Worm (Caenorhabditis elegans) whole organism, L2 larva: ENCODE results near the gene F31F7.2.

Experiments used
- C34F6.9 ChIP-seq: fragments of 150-350 bp; optimal IDR thresholded peaks from 2 replicates; lab custom pipeline; 2014; ENCODE audit warnings: missing biosample characterization, missing genetic modification characterization
- F13H6.1 ChIP-seq: sonication (generic microtip); optimal IDR thresholded peaks from 2 replicates; lab custom pipeline; 2016; ENCODE audit warnings: missing genetic modification characterization, missing compliant biosample characterization
- R02D3.7 ChIP-seq: fragments of 150-350 bp; optimal IDR thresholded peaks from 2 replicates; lab custom pipeline; 2014; ENCODE audit warnings: missing biosample characterization, missing genetic modification characterization
- Y55F3AM.14 ChIP-seq: fragments of 200-800 bp; sonication (Bioruptor generic); optimal IDR thresholded peaks from 2 replicates; lab custom pipeline; 2018; ENCODE audit warnings: mild to moderate bottlenecking, missing genetic modification characterization, missing compliant biosample characterization
- ZK546.5 ChIP-seq: sonication (generic microtip); optimal IDR thresholded peaks from 2 replicates; lab custom pipeline; 2017; ENCODE audit warnings: missing biosample characterization, missing genetic modification characterization
- alr-1 ChIP-seq: fragments of 150-350 bp; optimal IDR thresholded peaks from 2 replicates; lab custom pipeline; 2014; ENCODE audit warnings: missing biosample characterization, missing genetic modification characterization
- aly-2 ChIP-seq: fragments of 150-350 bp; optimal IDR thresholded peaks from 2 replicates; lab custom pipeline; 2014; ENCODE audit warnings: missing biosample characterization, missing genetic modification characterization
- ama-1 ChIP-seq: fragments of 150-350 bp; optimal IDR thresholded peaks from 2 replicates; lab custom pipeline; 2018; ENCODE audit warnings: inconsistent platforms
- blmp-1 ChIP-seq: sonication (generic microtip); optimal IDR thresholded peaks from 2 replicates; lab custom pipeline; 2017; ENCODE audit warnings: missing genetic modification characterization, mild to moderate bottlenecking, missing compliant biosample characterization, antibody characterized with exemption, moderate library complexity; ENCODE audit not compliant: insufficient read depth
- ceh-16 ChIP-seq: fragments of 150-350 bp; optimal IDR thresholded peaks from 2 replicates; lab custom pipeline; 2014; ENCODE audit warnings: missing biosample characterization, missing genetic modification characterization
- ceh-82 ChIP-seq: fragments of 150-350 bp; optimal IDR thresholded peaks from 2 replicates; lab custom pipeline; 2014; ENCODE audit warnings: missing biosample characterization, missing genetic modification characterization
- crh-2 ChIP-seq: sonication (generic microtip); optimal IDR thresholded peaks from 2 replicates; lab custom pipeline; 2017; ENCODE audit warnings: missing biosample characterization, missing genetic modification characterization
- dmd-4 ChIP-seq: sonication (generic microtip); optimal IDR thresholded peaks from 2 replicates; lab custom pipeline; 2017; ENCODE audit warnings: missing biosample characterization, missing genetic modification characterization
- egl-27 ChIP-seq: sonication (generic microtip); optimal IDR thresholded peaks from 3 replicates; lab custom pipeline; 2017; ENCODE audit warnings: missing biosample characterization, missing genetic modification reagents, missing genetic modification characterization
- elt-1 ChIP-seq: fragments of 150-350 bp; optimal IDR thresholded peaks from 2 replicates; lab custom pipeline; 2014; ENCODE audit warnings: missing biosample characterization, missing genetic modification characterization
- elt-3 ChIP-seq: sonication (generic microtip); optimal IDR thresholded peaks from 2 replicates; lab custom pipeline; 2017; ENCODE audit warnings: missing biosample characterization, missing genetic modification characterization
- lin-11 ChIP-seq: fragments of 150-350 bp; sonication (generic microtip); optimal IDR thresholded peaks from 2 replicates; lab custom pipeline; 2014; ENCODE audit warnings: missing biosample characterization, missing genetic modification characterization, inconsistent platforms, mixed read lengths
- lin-13 ChIP-seq: fragments of 150-350 bp; optimal IDR thresholded peaks from 2 replicates; lab custom pipeline; 2014; ENCODE audit warnings: missing biosample characterization, missing genetic modification reagents, missing genetic modification characterization
- lin-39 ChIP-seq: fragments of 150-350 bp; optimal IDR thresholded peaks from 2 replicates; lab custom pipeline; 2014; ENCODE audit warnings: missing biosample characterization, missing genetic modification reagents, missing genetic modification characterization
- lsy-2 ChIP-seq, 2 experiments: fragments of 150-350 bp in 1 of 2; sonication (generic microtip) in 1 of 2; optimal IDR thresholded peaks; 2 replicates each; lab custom pipeline; 2014 to 2017; ENCODE audit warnings: missing biosample characterization in 2 of 2, missing genetic modification characterization in 2 of 2
- mbf-1 ChIP-seq: sonication (generic microtip); optimal IDR thresholded peaks from 2 replicates; lab custom pipeline; 2017; ENCODE audit warnings: missing biosample characterization, missing genetic modification characterization
- nhr-10 ChIP-seq: sonication (generic microtip); optimal IDR thresholded peaks from 2 replicates; lab custom pipeline; 2017; ENCODE audit warnings: missing biosample characterization, missing genetic modification characterization
- nhr-12 ChIP-seq: fragments of 150-350 bp; optimal IDR thresholded peaks from 2 replicates; lab custom pipeline; 2014; ENCODE audit warnings: missing biosample characterization, missing genetic modification characterization
- nhr-129 ChIP-seq: fragments of 150-350 bp; optimal IDR thresholded peaks from 2 replicates; lab custom pipeline; 2014; ENCODE audit warnings: missing biosample characterization, missing genetic modification characterization
- nhr-21 ChIP-seq: fragments of 150-350 bp; optimal IDR thresholded peaks from 2 replicates; lab custom pipeline; 2014; ENCODE audit warnings: missing biosample characterization, missing genetic modification characterization
- nhr-237 ChIP-seq: fragments of 150-350 bp; optimal IDR thresholded peaks from 2 replicates; lab custom pipeline; 2014; ENCODE audit warnings: missing biosample characterization, missing genetic modification characterization
- nhr-25 ChIP-seq: fragments of 150-350 bp; sonication (generic microtip); optimal IDR thresholded peaks from 3 replicates; lab custom pipeline; 2014; ENCODE audit warnings: missing biosample characterization, missing genetic modification characterization
- nhr-6 ChIP-seq: fragments of 150-350 bp; optimal IDR thresholded peaks from 2 replicates; lab custom pipeline; 2014; ENCODE audit warnings: missing biosample characterization, missing genetic modification characterization
- nhr-77 ChIP-seq: fragments of 150-350 bp; optimal IDR thresholded peaks from 2 replicates; lab custom pipeline; 2014; ENCODE audit warnings: missing biosample characterization, missing genetic modification characterization
- skn-1 ChIP-seq: sonication (generic microtip); optimal IDR thresholded peaks from 2 replicates; lab custom pipeline; 2017; ENCODE audit warnings: missing biosample characterization, missing genetic modification characterization
- sma-3 ChIP-seq: sonication (generic microtip); optimal IDR thresholded peaks from 2 replicates; lab custom pipeline; 2016; ENCODE audit warnings: missing genetic modification reagents, missing genetic modification characterization, missing compliant biosample characterization
- sma-9 ChIP-seq, 2 experiments: fragments of 150-350 bp in 1 of 2; sonication (generic microtip) in 1 of 2; optimal IDR thresholded peaks; 2 replicates each; lab custom pipeline; 2014 to 2016; ENCODE audit warnings: missing genetic modification characterization in 2 of 2, mild to moderate bottlenecking in 1 of 2, missing biosample characterization in 1 of 2, missing compliant biosample characterization in 1 of 2, missing genetic modification reagents in 1 of 2, moderate library complexity in 1 of 2
- snpc-4 ChIP-seq: fragments of 150-350 bp; optimal IDR thresholded peaks from 2 replicates; lab custom pipeline; 2014; ENCODE audit warnings: missing biosample characterization, missing genetic modification characterization
- unc-55 ChIP-seq: fragments of 150-350 bp; sonication (generic microtip); optimal IDR thresholded peaks from 3 replicates; lab custom pipeline; 2014; ENCODE audit warnings: missing biosample characterization, missing genetic modification reagents, missing genetic modification characterization
- unc-62 ChIP-seq: fragments of 150-350 bp; optimal IDR thresholded peaks from 2 replicates; lab custom pipeline; 2014; ENCODE audit warnings: missing biosample characterization, missing genetic modification reagents, missing genetic modification characterization
- zag-1 ChIP-seq: fragments of 150-350 bp; optimal IDR thresholded peaks from 2 replicates; lab custom pipeline; 2014; ENCODE audit warnings: missing biosample characterization, missing genetic modification characterization
- ztf-1 ChIP-seq: fragments of 200-800 bp; sonication (Bioruptor generic); conservative IDR thresholded peaks from 2 replicates; pipeline ENCODE4 v1.3.6; 2022; ENCODE audit warnings: missing genetic modification characterization, missing compliant biosample characterization
- ztf-11 ChIP-seq: sonication (generic microtip); optimal IDR thresholded peaks from 2 replicates; lab custom pipeline; 2017; ENCODE audit warnings: missing biosample characterization, missing genetic modification characterization
- ztf-4 ChIP-seq: fragments of 150-350 bp; optimal IDR thresholded peaks from 2 replicates; lab custom pipeline; 2014; ENCODE audit warnings: missing biosample characterization, missing genetic modification characterization

F31F7.2 gene

ce11 chrV:6227326-6228246 lies 43.1 kb upstream of the F31F7.2 start (continued):
- TF ChIP-seq ztf-4 (tag; lab: Kevin White, UChicago) (peak; percentile 97), R02D3.7 (tag; lab: Kevin White, UChicago) (no peak), lsy-2 (tag; optimal IDR thresholded peaks at IDR 0.05; lab: Kevin White, UChicago) (peak; percentile 10 to 92), unc-55 (peak; percentile 95), nhr-25 (tag; lab: Kevin White, UChicago) (peak; percentile 94), nhr-10 (tag; lab: Kevin White, UChicago) (peak; percentile 22), blmp-1 (peak; percentile 88), nhr-129 (tag; lab: Kevin White, UChicago) (peak; percentile 90), lin-39 (tag; lab: Kevin White, UChicago) (no peak), ztf-1 (GFP tag; lab: Robert Waterston, UW) (no peak), nhr-6 (tag; lab: Kevin White, UChicago) (peak; percentile 95), aly-2 (tag; lab: Kevin White, UChicago) (no peak), F13H6.1 (tag; lab: Kevin White, UChicago) (peak; percentile 99), ztf-11 (tag; lab: Kevin White, UChicago) (peak; percentile 64), sma-3 (peak; percentile 94), dmd-4 (tag; lab: Kevin White, UChicago) (no peak), nhr-12 (tag; lab: Kevin White, UChicago) (no peak), nhr-237 (peak; percentile 70), Y55F3AM.14 (GFP tag; lab: Kevin White, UChicago) (peak; percentile 95)

ce11 chrV:6228400-6228895 lies 42.2 kb upstream of the F31F7.2 start:
- TF ChIP-seq sma-3 (peak; percentile 69), alr-1 (no peak), mbf-1 (no peak), nhr-10 (tag; lab: Kevin White, UChicago) (no peak), ama-1 (lab: Kevin White, UChicago) (peak; percentile 86), unc-55 (peak; percentile 24), ztf-11 (tag; lab: Kevin White, UChicago) (no peak), nhr-12 (tag; lab: Kevin White, UChicago) (no peak), lin-11 (tag; lab: Kevin White, UChicago) (no peak), ceh-82 (tag; lab: Kevin White, UChicago) (no peak), ceh-16 (tag; lab: Kevin White, UChicago) (no peak), Y55F3AM.14 (GFP tag; lab: Kevin White, UChicago) (no peak), lin-13 (GFP tag; lab: Kevin White, UChicago) (no peak), egl-27 (tag; lab: Kevin White, UChicago) (peak; percentile 69), sma-9 (GFP tag; optimal IDR thresholded peaks at IDR 0.05; lab: Kevin White, UChicago) (peak; percentile 76), sma-9 (tag; optimal IDR thresholded peaks at IDR 0.05; lab: Kevin White, UChicago) (peak; percentile 39), F13H6.1 (tag; lab: Kevin White, UChicago) (no peak), skn-1 (no peak), unc-62 (GFP tag; lab: Kevin White, UChicago) (peak; percentile 45), nhr-25 (tag; lab: Kevin White, UChicago) (no peak), snpc-4 (tag; lab: Kevin White, UChicago) (no peak), lsy-2 (tag; optimal IDR thresholded peaks at IDR 0.05; lab: Kevin White, UChicago) (peak in 1 of 2 experiments; percentile 54), nhr-129 (tag; lab: Kevin White, UChicago) (peak; percentile 76), ZK546.5 (no peak), dmd-4 (tag; lab: Kevin White, UChicago) (no peak), zag-1 (tag; lab: Kevin White, UChicago) (peak; percentile 63), R02D3.7 (tag; lab: Kevin White, UChicago) (no peak), C34F6.9 (tag; lab: Kevin White, UChicago) (peak; percentile 31), nhr-21 (tag; lab: Kevin White, UChicago) (peak; percentile 32), crh-2 (peak; percentile 72), nhr-77 (tag; lab: Kevin White, UChicago) (no peak), ztf-4 (tag; lab: Kevin White, UChicago) (peak; percentile 29), elt-3 (tag; lab: Kevin White, UChicago) (no peak), blmp-1 (peak; percentile 17), elt-1 (tag; lab: Kevin White, UChicago) (no peak), nhr-6 (tag; lab: Kevin White, UChicago) (peak; percentile 6)
